Worm (Caenorhabditis elegans): ENCODE results near the gene cey-1.

Gene cey-1

DNA sequence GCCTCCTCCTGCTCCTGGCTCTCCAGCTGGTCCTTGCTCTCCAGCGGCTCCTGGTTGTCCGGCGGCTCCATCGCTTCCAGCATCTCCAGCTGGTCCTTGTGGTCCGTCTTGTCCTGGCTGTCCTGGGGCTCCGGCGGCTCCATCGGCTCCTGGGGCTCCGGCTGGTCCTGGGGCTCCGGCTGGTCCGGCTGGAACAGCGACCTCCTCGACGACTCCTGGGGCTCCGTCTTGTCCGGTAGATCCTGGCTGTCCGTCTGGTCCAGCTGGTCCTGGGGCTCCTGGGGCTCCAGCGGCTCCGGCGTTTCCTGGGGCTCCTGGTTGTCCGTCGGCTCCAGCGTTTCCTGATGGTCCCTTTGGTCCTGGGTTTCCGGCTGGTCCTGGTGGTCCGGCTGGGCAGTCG is 25.3 kb downstream of the cey-1 start:
- no peak for TF ChIP-seq cog-1 (tag; optimal IDR thresholded peaks at IDR 0.05)
- no peak for TF ChIP-seq med-1 (GFP tag; optimal IDR thresholded peaks at IDR 0.05; ENCODE audit: insufficient read depth)
- TF ChIP-seq T22C8.4 (GFP tag; IDR thresholded peaks at IDR 0.05): no peak
- no peak for TF ChIP-seq ref-1 (GFP tag; conservative IDR thresholded peaks at IDR 0.05)
- no peak for TF ChIP-seq ztf-23 (GFP tag; IDR thresholded peaks at IDR 0.05)
- no peak for TF ChIP-seq ztf-29 (GFP tag; IDR thresholded peaks at IDR 0.05)
- no peak for TF ChIP-seq flt-1 (GFP tag; IDR thresholded peaks at IDR 0.05)
- no peak for TF ChIP-seq klf-2 (GFP tag; conservative IDR thresholded peaks at IDR 0.05)
- TF ChIP-seq tab-1 (GFP tag; IDR thresholded peaks at IDR 0.05): no peak

DNA sequence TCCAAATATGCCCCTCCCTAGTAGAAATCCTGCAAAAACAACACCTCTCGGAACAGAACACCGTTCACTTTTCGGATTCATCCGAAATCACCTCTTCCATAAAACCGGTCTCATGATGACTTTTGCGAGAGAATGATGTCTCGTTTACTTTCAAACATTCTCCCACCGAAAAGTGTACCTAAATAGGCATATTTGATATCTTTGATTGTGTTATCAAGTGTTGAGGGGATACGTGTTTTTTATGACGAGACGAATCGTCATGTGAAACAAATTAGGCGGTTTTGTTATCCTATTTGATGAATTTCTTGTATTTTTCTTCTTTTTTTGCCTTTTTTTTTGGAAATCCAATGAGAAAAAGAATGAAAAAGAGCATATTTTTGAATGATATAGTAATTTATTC is 25.8 kb downstream of the cey-1 start:
- TF ChIP-seq ztf-23 (GFP tag; IDR thresholded peaks at IDR 0.05): no peak
- no peak for TF ChIP-seq flt-1 (GFP tag; IDR thresholded peaks at IDR 0.05)
- TF ChIP-seq T22C8.4 (GFP tag; IDR thresholded peaks at IDR 0.05): no peak
- no peak for TF ChIP-seq klf-2 (GFP tag; conservative IDR thresholded peaks at IDR 0.05)
- TF ChIP-seq tab-1 (GFP tag; IDR thresholded peaks at IDR 0.05): no peak
- TF ChIP-seq med-1 (GFP tag; optimal IDR thresholded peaks at IDR 0.05; ENCODE audit: insufficient read depth): no peak
- TF ChIP-seq cog-1 (tag; optimal IDR thresholded peaks at IDR 0.05): no peak
- TF ChIP-seq ztf-29 (GFP tag; IDR thresholded peaks at IDR 0.05): no peak
- TF ChIP-seq ref-1 (GFP tag; conservative IDR thresholded peaks at IDR 0.05): no peak

DNA sequence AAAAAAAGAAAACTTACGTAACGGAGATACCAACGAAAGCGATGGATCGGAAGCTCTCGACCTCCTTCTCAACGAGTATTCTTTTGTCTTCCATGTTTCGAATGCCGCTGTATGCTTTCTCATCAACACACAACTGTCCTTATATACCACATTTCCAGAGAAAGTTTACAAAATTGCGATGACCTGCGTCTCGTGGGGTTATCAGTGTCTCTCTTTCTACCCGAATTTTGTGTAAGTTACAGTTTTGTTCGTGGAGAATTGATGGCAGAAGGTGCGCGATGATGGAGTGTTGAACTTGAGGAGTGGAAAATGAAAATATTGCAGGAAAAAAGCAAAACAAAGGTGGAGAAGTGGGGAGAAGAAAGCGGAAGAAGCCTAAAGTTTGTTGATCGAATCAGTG is 27.3 kb downstream of the cey-1 start, which contains the start of gene col-81:
TSS of gene col-81 (minus strand) at position 101 of the 400 bp plus-strand sequence.
- TF ChIP-seq med-1 (GFP tag; optimal IDR thresholded peaks at IDR 0.05; ENCODE audit: insufficient read depth) (no peak), klf-2 (GFP tag; conservative IDR thresholded peaks at IDR 0.05) (no peak), ref-1 (GFP tag; conservative IDR thresholded peaks at IDR 0.05) (no peak), T22C8.4 (GFP tag; IDR thresholded peaks at IDR 0.05) (no peak), cog-1 (tag; optimal IDR thresholded peaks at IDR 0.05) (no peak), flt-1 (GFP tag; IDR thresholded peaks at IDR 0.05) (no peak), tab-1 (GFP tag; IDR thresholded peaks at IDR 0.05) (no peak), ztf-23 (GFP tag; IDR thresholded peaks at IDR 0.05) (no peak), ztf-29 (GFP tag; IDR thresholded peaks at IDR 0.05) (no peak)

DNA sequence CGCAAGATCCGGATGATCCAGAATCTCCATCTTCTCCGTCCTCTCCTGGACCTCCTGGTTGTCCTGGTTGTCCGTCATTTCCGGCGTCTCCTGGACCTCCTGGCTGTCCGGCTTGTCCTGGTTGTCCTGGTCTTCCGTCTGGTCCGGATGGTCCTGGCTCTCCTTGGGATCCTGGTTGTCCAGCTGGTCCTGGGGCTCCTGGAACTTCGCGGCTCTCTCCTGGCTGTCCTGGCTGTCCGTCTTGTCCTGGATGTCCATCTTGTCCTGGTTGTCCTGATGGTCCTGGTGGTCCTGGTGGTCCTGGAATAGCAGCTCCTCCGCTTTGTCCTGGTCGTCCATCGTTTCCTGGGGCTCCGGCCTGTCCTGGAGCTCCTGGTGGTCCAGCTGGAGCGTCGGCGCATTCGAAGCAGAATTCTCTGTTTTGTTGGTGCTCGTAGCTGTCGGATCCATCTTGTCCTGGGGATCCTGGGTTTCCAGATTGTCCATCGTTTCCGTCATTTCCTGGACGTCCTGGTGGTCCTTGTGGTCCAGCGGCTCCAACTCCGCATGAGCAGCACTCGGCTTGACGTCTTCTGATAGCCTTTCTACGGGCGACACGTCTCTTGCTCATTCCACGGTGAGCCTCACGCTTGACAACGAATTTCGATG is 28.4 kb downstream of the cey-1 start:
- TF ChIP-seq tab-1 (GFP tag; IDR thresholded peaks at IDR 0.05) (0 out of 2 replicates have a peak, but pooled peaks have one; percentile 35), flt-1 (GFP tag; IDR thresholded peaks at IDR 0.05) (0 out of 2 replicates have a peak, but pooled peaks have one; percentile 5), ztf-23 (GFP tag; IDR thresholded peaks at IDR 0.05) (peak; percentile 66; the same call in 1 of the 2 replicates), ztf-29 (GFP tag; IDR thresholded peaks at IDR 0.05) (no peak)

DNA sequence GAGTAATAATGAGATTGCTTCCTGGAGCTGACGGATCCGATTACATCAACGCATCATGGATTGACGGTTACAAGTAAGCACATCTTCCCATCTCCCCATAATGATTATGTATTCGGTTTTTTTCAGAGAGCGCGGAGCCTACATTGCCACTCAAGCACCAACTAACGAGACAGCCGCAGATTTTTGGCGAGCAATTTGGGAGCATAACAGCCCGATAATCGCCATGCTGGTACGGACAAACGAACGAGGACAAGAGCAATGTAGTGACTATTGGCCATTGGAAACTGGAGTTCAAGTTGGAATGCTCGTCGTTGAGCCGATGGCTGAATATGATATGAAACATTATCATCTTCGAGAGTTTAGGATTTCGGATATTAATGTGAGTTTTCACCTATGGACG is 30.1 kb downstream of the cey-1 start:
- TF ChIP-seq med-1 (GFP tag; optimal IDR thresholded peaks at IDR 0.05; ENCODE audit: insufficient read depth) (no peak), ref-1 (GFP tag; conservative IDR thresholded peaks at IDR 0.05) (no peak), cog-1 (tag; optimal IDR thresholded peaks at IDR 0.05) (no peak), T22C8.4 (GFP tag; IDR thresholded peaks at IDR 0.05) (no peak), ztf-29 (GFP tag; IDR thresholded peaks at IDR 0.05) (no peak), tab-1 (GFP tag; IDR thresholded peaks at IDR 0.05) (no peak), klf-2 (GFP tag; conservative IDR thresholded peaks at IDR 0.05) (no peak), flt-1 (GFP tag; IDR thresholded peaks at IDR 0.05) (no peak), ztf-23 (GFP tag; IDR thresholded peaks at IDR 0.05) (no peak)

DNA sequence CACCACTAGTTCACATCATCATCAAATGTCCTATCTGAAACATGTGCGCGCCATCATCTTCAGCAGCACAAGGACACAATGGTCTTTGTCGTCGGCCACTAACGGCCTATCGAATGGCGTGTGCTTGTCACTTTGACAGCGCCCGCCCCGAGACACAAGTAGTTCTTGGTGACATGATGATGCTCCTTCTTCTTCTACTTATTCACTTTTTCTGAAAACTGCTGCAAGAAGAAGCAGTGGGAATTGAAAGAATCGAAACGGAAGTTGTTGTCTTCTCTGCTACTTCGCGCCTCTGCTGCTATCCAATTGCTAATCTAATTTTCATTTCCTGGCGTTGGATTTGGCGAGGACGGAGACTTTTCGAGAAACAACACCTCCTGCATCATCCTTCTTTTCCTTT is 36.6 kb downstream of the cey-1 start:
- no peak for TF ChIP-seq T22C8.4 (GFP tag; IDR thresholded peaks at IDR 0.05)
- TF ChIP-seq klf-2 (GFP tag; conservative IDR thresholded peaks at IDR 0.05): no peak
- no peak for TF ChIP-seq med-1 (GFP tag; optimal IDR thresholded peaks at IDR 0.05; ENCODE audit: insufficient read depth)
- TF ChIP-seq ztf-23 (GFP tag; IDR thresholded peaks at IDR 0.05): no peak
- TF ChIP-seq ztf-29 (GFP tag; IDR thresholded peaks at IDR 0.05): no peak
- no peak for TF ChIP-seq tab-1 (GFP tag; IDR thresholded peaks at IDR 0.05)

DNA sequence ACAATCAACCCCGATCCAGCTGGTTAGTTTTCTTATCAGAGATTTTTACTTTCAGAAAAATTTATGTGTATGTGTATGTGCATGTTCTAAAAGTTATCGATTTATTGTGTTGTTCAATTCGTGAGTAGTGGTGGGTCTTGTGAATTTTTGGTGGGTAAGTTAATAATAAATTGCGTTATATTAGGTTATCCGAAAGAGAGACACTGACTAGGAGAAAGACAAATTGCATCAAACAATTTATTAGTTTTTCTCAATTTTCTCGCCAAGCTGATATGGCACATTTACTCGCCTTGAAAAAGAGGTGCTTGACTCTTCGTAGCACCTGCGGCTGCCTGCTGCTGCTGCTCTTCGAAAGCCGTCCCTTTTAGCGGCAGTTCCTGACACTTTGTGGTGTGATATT is 41.9 kb downstream of the cey-1 start:
- no peak for TF ChIP-seq klf-2 (GFP tag; conservative IDR thresholded peaks at IDR 0.05)
- no peak for TF ChIP-seq T22C8.4 (GFP tag; IDR thresholded peaks at IDR 0.05)
- no peak for TF ChIP-seq med-1 (GFP tag; optimal IDR thresholded peaks at IDR 0.05; ENCODE audit: insufficient read depth)
- TF ChIP-seq ztf-29 (GFP tag; IDR thresholded peaks at IDR 0.05): no peak
- no peak for TF ChIP-seq tab-1 (GFP tag; IDR thresholded peaks at IDR 0.05)
- TF ChIP-seq ztf-23 (GFP tag; IDR thresholded peaks at IDR 0.05): no peak
- TF ChIP-seq ref-1 (GFP tag; conservative IDR thresholded peaks at IDR 0.05): no peak
- no peak for TF ChIP-seq cog-1 (tag; optimal IDR thresholded peaks at IDR 0.05)
- TF ChIP-seq flt-1 (GFP tag; IDR thresholded peaks at IDR 0.05): no peak

DNA sequence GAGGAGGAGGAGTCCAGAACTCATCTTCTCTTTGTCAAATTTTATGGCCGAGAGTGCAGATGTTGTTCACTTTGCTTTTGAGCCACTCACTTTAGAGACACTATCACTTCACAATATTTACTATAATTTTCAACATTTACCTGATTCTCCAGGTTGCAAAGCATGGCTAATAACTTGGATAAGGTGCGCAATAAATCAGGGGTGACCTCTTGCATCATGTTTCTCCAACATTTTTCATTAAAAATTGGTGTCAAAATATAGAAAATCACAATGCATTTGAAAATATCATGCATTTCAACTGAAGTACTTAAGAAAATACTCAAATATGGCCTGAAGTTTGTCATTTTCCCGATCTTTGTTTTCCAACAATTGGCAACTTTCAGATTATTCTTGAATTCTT is 45.4 kb downstream of the cey-1 start:
- TF ChIP-seq tab-1 (GFP tag; IDR thresholded peaks at IDR 0.05) (no peak), ztf-23 (GFP tag; IDR thresholded peaks at IDR 0.05) (no peak), ztf-29 (GFP tag; IDR thresholded peaks at IDR 0.05) (no peak)

DNA sequence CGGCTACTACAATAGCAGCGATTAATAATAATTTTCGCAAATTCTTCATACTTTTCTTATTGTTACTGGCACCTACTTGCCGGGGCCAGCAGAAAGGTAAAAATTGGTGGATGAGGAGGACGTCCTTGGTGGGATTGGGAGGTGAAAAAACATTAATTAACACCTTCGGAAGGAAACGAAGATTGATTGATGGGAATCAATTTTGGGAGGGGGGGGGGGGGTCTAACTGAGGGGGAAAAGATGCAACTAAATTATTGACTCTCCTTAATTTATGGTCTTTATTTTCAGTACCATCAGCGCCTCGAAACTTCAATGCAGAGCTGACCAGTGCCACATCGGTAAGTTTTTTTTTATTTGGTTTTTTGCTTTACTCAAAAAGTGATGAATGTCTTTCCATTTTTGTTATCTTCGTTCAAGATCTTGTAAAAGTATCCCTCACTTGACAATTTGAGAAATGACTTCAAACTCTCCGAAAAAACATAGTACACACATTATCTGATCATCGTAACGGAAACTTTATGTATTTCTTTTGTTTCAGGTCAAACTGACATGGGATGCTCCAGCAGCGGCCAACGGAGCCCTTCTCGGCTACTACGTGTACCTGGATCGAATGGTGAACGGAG is 47.3 kb downstream of the cey-1 start:
- no peak for TF ChIP-seq klf-2 (GFP tag; conservative IDR thresholded peaks at IDR 0.05)
- no peak for TF ChIP-seq med-1 (GFP tag; optimal IDR thresholded peaks at IDR 0.05; ENCODE audit: insufficient read depth)
- TF ChIP-seq cog-1 (tag; optimal IDR thresholded peaks at IDR 0.05): no peak
- TF ChIP-seq ztf-23 (GFP tag; IDR thresholded peaks at IDR 0.05): no peak
- TF ChIP-seq flt-1 (GFP tag; IDR thresholded peaks at IDR 0.05): no peak

DNA sequence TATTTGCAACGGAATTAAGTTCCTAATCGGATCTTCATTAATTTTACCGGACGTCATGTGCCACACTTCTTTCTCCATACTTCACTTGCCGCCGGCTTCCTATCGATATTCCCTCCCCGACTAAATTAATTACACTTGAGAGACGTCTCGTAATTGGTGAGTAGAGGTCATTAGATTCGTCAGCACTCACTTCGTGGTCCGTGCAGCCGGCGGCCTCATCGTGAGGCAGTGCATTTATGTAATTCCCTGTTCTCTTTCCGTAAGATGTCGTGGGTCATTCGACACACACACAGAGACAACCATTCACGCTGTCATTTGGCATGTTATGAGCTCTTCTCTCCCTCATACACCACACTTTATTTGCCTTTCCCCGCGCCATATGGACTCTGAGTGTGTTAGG is 50.4 kb downstream of the cey-1 start:
- no peak for TF ChIP-seq ref-1 (GFP tag; conservative IDR thresholded peaks at IDR 0.05)
- 0 out of 2 replicates have a peak, but pooled peaks have one; percentile 13 for TF ChIP-seq ztf-29 (GFP tag; IDR thresholded peaks at IDR 0.05)
- peak; percentile 26 for TF ChIP-seq cog-1 (tag; optimal IDR thresholded peaks at IDR 0.05)
